Fruit fly (Drosophila melanogaster) whole organism, embryonic: Measurements from ENCODE around the gene CG14340.
A peak's percentile ranks its signal among the peaks of the same experiment; 100 is the strongest.

Source experiments
- Ada2b ChIP-seq: fragments of 200-800 bp; sonication (Bioruptor generic); IDR thresholded peaks from 2 replicates; pipeline ENCODE4 v1.3.6; 2022; ENCODE audit warnings: missing biosample characterization, missing genetic modification characterization
- B-H2 ChIP-seq: fragments of 200-800 bp; sonication (Bioruptor generic); optimal IDR thresholded peaks from 2 replicates; lab custom pipeline; 2018; ENCODE audit warnings: missing biosample characterization, mild to moderate bottlenecking, missing genetic modification characterization
- Bgb ChIP-seq: fragments of 200-800 bp; sonication (Bioruptor generic); IDR thresholded peaks from 2 replicates; pipeline ENCODE4 v1.3.6; 2022; ENCODE audit warnings: missing biosample characterization, missing genetic modification characterization; ENCODE audit not compliant: partially characterized antibody
- CG10366 ChIP-seq: fragments of 200-800 bp; sonication (Bioruptor generic); IDR thresholded peaks from 2 replicates; pipeline ENCODE4 v1.3.6; 2022; ENCODE audit warnings: missing biosample characterization, missing genetic modification characterization
- CG11456 ChIP-seq: fragments of 200-800 bp; sonication (Bioruptor generic); IDR thresholded peaks from 3 replicates; pipeline ENCODE4 v1.3.6; 2022; ENCODE audit warnings: missing biosample characterization, missing genetic modification characterization
- CG12071 ChIP-seq: fragments of 200-800 bp; sonication (Bioruptor generic); optimal IDR thresholded peaks from 3 replicates; lab custom pipeline; 2018; ENCODE audit warnings: missing biosample characterization, mild to moderate bottlenecking, missing genetic modification characterization
- CG13624 ChIP-seq: fragments of 200-800 bp; sonication (Bioruptor generic); optimal IDR thresholded peaks from 2 replicates; lab custom pipeline; 2016; ENCODE audit warnings: missing biosample characterization, missing genetic modification characterization
- CG14710 ChIP-seq: fragments of 200-800 bp; sonication (Bioruptor generic); optimal IDR thresholded peaks from 3 replicates; lab custom pipeline; 2019; ENCODE audit warnings: missing biosample characterization, mild to moderate bottlenecking, missing genetic modification characterization, moderate library complexity
- CG17612 ChIP-seq: fragments of 200-800 bp; sonication (Bioruptor generic); IDR thresholded peaks from 2 replicates; pipeline ENCODE4 v1.3.6; 2022; ENCODE audit warnings: missing biosample characterization, missing genetic modification characterization
- CG18011 ChIP-seq: fragments of 200-800 bp; sonication (Bioruptor generic); optimal IDR thresholded peaks from 2 replicates; lab custom pipeline; 2017; ENCODE audit warnings: missing biosample characterization, missing genetic modification characterization, mild to moderate bottlenecking, moderate library complexity, missing genotype
- CG2199 ChIP-seq: fragments of 200-800 bp; sonication (Bioruptor generic); IDR thresholded peaks from 3 replicates; pipeline ENCODE4 v1.3.6; 2022; ENCODE audit warnings: missing biosample characterization, missing genetic modification characterization
- CG31224 ChIP-seq: fragments of 200-800 bp; sonication (Bioruptor generic); IDR thresholded peaks from 2 replicates; pipeline ENCODE4 v1.3.6; 2022; ENCODE audit warnings: missing biosample characterization, missing genetic modification characterization
- CG32532 ChIP-seq: fragments of 200-800 bp; sonication (Bioruptor generic); IDR thresholded peaks from 2 replicates; pipeline ENCODE4 v1.3.6; 2022; ENCODE audit warnings: missing biosample characterization, missing genetic modification characterization
- CG4707 ChIP-seq: fragments of 200-800 bp; sonication (Bioruptor generic); optimal IDR thresholded peaks from 2 replicates; lab custom pipeline; 2018; ENCODE audit warnings: missing biosample characterization, mild to moderate bottlenecking, missing genetic modification characterization, moderate library complexity
- CG5245 ChIP-seq: fragments of 200-800 bp; sonication (Bioruptor generic); optimal IDR thresholded peaks from 3 replicates; lab custom pipeline; 2016; ENCODE audit warnings: missing biosample characterization, missing genetic modification characterization
- CG7839 ChIP-seq: fragments of 200-800 bp; sonication (Bioruptor generic); optimal IDR thresholded peaks from 3 replicates; lab custom pipeline; 2018; ENCODE audit warnings: missing biosample characterization, mild to moderate bottlenecking, missing genetic modification characterization, moderate library complexity
- CG9215 ChIP-seq: fragments of 200-800 bp; sonication (Bioruptor generic); IDR thresholded peaks from 2 replicates; pipeline ENCODE4 v1.3.6; 2022; ENCODE audit warnings: missing biosample characterization, missing genetic modification characterization
- CG9437 ChIP-seq: fragments of 200-800 bp; sonication (Bioruptor generic); optimal IDR thresholded peaks from 2 replicates; lab custom pipeline; 2018; ENCODE audit warnings: missing biosample characterization, mild to moderate bottlenecking, missing genetic modification characterization
- CG9727 ChIP-seq: fragments of 200-800 bp; sonication (Bioruptor generic); optimal IDR thresholded peaks from 3 replicates; lab custom pipeline; 2017; ENCODE audit warnings: missing biosample characterization, mild to moderate bottlenecking, missing genetic modification characterization
- Dfd ChIP-seq, 2 experiments: fragments of >200 bp; optimal IDR thresholded peaks; 2 replicates each; lab custom pipeline; 2017; ENCODE audit warnings: missing biosample characterization in 2 of 2, missing genetic modification characterization in 2 of 2
- Elba2 ChIP-seq: fragments of 200-800 bp; sonication (Bioruptor generic); optimal IDR thresholded peaks from 3 replicates; lab custom pipeline; 2016; ENCODE audit warnings: missing biosample characterization, missing genetic modification characterization
- Ets65A ChIP-seq: fragments of 200-800 bp; sonication (Bioruptor generic); peaks from one replicate; lab custom pipeline; 2016; ENCODE audit warnings: missing biosample characterization, missing genetic modification characterization
- Ets97D ChIP-seq: fragments of 200-800 bp; sonication (Bioruptor generic); optimal IDR thresholded peaks from 3 replicates; lab custom pipeline; 2016; ENCODE audit warnings: missing biosample characterization, missing genetic modification characterization
- Hsf ChIP-seq: fragments of 200-800 bp; sonication (Bioruptor generic); optimal IDR thresholded peaks from 3 replicates; lab custom pipeline; 2016; ENCODE audit warnings: missing biosample characterization, missing genetic modification characterization
- Mrtf ChIP-seq: fragments of 200-800 bp; sonication (Bioruptor generic); IDR thresholded peaks from 3 replicates; pipeline ENCODE4 v1.3.6; 2022; ENCODE audit warnings: missing biosample characterization, missing genetic modification characterization
- Myb ChIP-seq: fragments of 200-800 bp; sonication (Bioruptor generic); optimal IDR thresholded peaks from 2 replicates; lab custom pipeline; 2016; ENCODE audit warnings: missing biosample characterization, missing genetic modification characterization
- Neu2 ChIP-seq: fragments of 200-800 bp; sonication (Bioruptor generic); optimal IDR thresholded peaks from 3 replicates; lab custom pipeline; 2016; ENCODE audit warnings: missing biosample characterization, missing genetic modification characterization, borderline replicate concordance
- Oli ChIP-seq: fragments of 200-800 bp; sonication (Bioruptor generic); optimal IDR thresholded peaks from 2 replicates; lab custom pipeline; 2018; ENCODE audit warnings: missing biosample characterization, mild to moderate bottlenecking, missing genetic modification characterization, moderate library complexity
- Six4 ChIP-seq: fragments of 200-800 bp; sonication (Bioruptor generic); optimal IDR thresholded peaks from 2 replicates; lab custom pipeline; 2016; ENCODE audit warnings: missing biosample characterization, missing genetic modification characterization
- Xbp1 ChIP-seq: fragments of 200-800 bp; sonication (Bioruptor generic); optimal IDR thresholded peaks from 3 replicates; lab custom pipeline; 2016; ENCODE audit warnings: missing biosample characterization, mild to moderate bottlenecking, missing genetic modification characterization
- Xrp1 ChIP-seq: fragments of 200-800 bp; sonication (Bioruptor generic); IDR thresholded peaks from 2 replicates; pipeline ENCODE4 v1.3.6; 2022; ENCODE audit warnings: missing biosample characterization, missing genetic modification characterization
- YL-1 ChIP-seq: fragments of 200-800 bp; sonication (Bioruptor generic); optimal IDR thresholded peaks from 3 replicates; lab custom pipeline; 2017; ENCODE audit warnings: missing biosample characterization, mild to moderate bottlenecking, missing genetic modification characterization
- ab ChIP-seq: fragments of 200-800 bp; sonication (Bioruptor generic); optimal IDR thresholded peaks from 2 replicates; lab custom pipeline; 2016; ENCODE audit warnings: missing biosample characterization, missing genetic modification characterization
- abd-A ChIP-seq: fragments of 200-800 bp; sonication (Bioruptor generic); optimal IDR thresholded peaks from 3 replicates; lab custom pipeline; 2019; ENCODE audit warnings: missing biosample characterization, mild to moderate bottlenecking, missing genetic modification characterization, moderate library complexity
- ap ChIP-seq: fragments of 200-800 bp; sonication (Bioruptor generic); IDR thresholded peaks from 2 replicates; pipeline ENCODE4 v1.3.6; 2022; ENCODE audit warnings: missing biosample characterization, missing genetic modification characterization
- da ChIP-seq: fragments of 200-800 bp; sonication (Bioruptor generic); optimal IDR thresholded peaks from 2 replicates; lab custom pipeline; 2016; ENCODE audit warnings: missing biosample characterization, missing genetic modification characterization
- eyg ChIP-seq: fragments of 200-800 bp; sonication (Bioruptor generic); optimal IDR thresholded peaks from 3 replicates; lab custom pipeline; 2016; ENCODE audit warnings: missing biosample characterization, missing genetic modification characterization
- gce ChIP-seq: fragments of 200-800 bp; sonication (Bioruptor generic); IDR thresholded peaks from 3 replicates; pipeline ENCODE4 v1.3.6; 2022; ENCODE audit warnings: missing biosample characterization, missing genetic modification characterization
- grau ChIP-seq: fragments of 200-800 bp; optimal IDR thresholded peaks from 3 replicates; lab custom pipeline; 2019; ENCODE audit warnings: missing biosample characterization, mild to moderate bottlenecking, missing genetic modification characterization, moderate library complexity
- gsb ChIP-seq: fragments of 200-800 bp; sonication (Bioruptor generic); IDR thresholded peaks from 2 replicates; pipeline ENCODE4 v1.3.6; 2022; ENCODE audit warnings: missing biosample characterization, missing genetic modification characterization
- gsb-n ChIP-seq: fragments of 200-800 bp; sonication (Bioruptor generic); optimal IDR thresholded peaks from 3 replicates; lab custom pipeline; 2018; ENCODE audit warnings: missing biosample characterization, mild to moderate bottlenecking, missing genetic modification characterization
- kni ChIP-seq: fragments of 200-800 bp; sonication (Bioruptor generic); optimal IDR thresholded peaks from 3 replicates; lab custom pipeline; 2017; ENCODE audit warnings: mild to moderate bottlenecking, missing biosample characterization, missing genetic modification reagents, missing genetic modification characterization
- luna ChIP-seq: fragments of 200-800 bp; sonication (Bioruptor generic); optimal IDR thresholded peaks from 2 replicates; lab custom pipeline; 2016; ENCODE audit warnings: missing biosample characterization, missing genetic modification characterization
- mld ChIP-seq: fragments of 200-800 bp; sonication (Bioruptor generic); IDR thresholded peaks from 3 replicates; pipeline ENCODE4 v1.3.6; 2022; ENCODE audit warnings: missing biosample characterization, missing genetic modification characterization; ENCODE audit not compliant: partially characterized antibody
- org-1 ChIP-seq: fragments of 200-800 bp; sonication (Bioruptor generic); optimal IDR thresholded peaks from 2 replicates; lab custom pipeline; 2017; ENCODE audit warnings: missing biosample characterization, missing genetic modification characterization
- p53 ChIP-seq: fragments of 200-800 bp; sonication (Bioruptor generic); optimal IDR thresholded peaks from 2 replicates; lab custom pipeline; 2016; ENCODE audit warnings: missing biosample characterization, missing genetic modification characterization
- pnt ChIP-seq: fragments of 200-800 bp; sonication (Bioruptor generic); optimal IDR thresholded peaks from 3 replicates; lab custom pipeline; 2016; ENCODE audit warnings: missing biosample characterization, missing genetic modification characterization
- row ChIP-seq: fragments of 200-800 bp; sonication (Bioruptor generic); IDR thresholded peaks from 3 replicates; pipeline ENCODE4 v1.3.6; 2022; ENCODE audit warnings: missing biosample characterization, missing genetic modification characterization
- schlank ChIP-seq: fragments of 200-800 bp; sonication (Bioruptor generic); optimal IDR thresholded peaks from 2 replicates; lab custom pipeline; 2018; ENCODE audit warnings: missing biosample characterization, mild to moderate bottlenecking, missing genetic modification characterization
- sima ChIP-seq: fragments of 200-800 bp; sonication (Bioruptor generic); optimal IDR thresholded peaks from 2 replicates; lab custom pipeline; 2016; ENCODE audit warnings: missing biosample characterization, missing genetic modification characterization
- tap ChIP-seq: fragments of 200-800 bp; optimal IDR thresholded peaks from 3 replicates; lab custom pipeline; 2019; ENCODE audit warnings: missing biosample characterization, mild to moderate bottlenecking, missing genetic modification characterization, moderate library complexity
- twi ChIP-seq: fragments of 200-800 bp; optimal IDR thresholded peaks from 2 replicates; lab custom pipeline; 2019; ENCODE audit warnings: missing biosample characterization, mild to moderate bottlenecking, missing genetic modification characterization, moderate library complexity

CG14340 gene

dm6 chr2L:1123078-1123818, 10.5 kb downstream of the CG14340 start (continued):
- TF ChIP-seq sima (GFP tag; lab: Kevin White, UChicago) (no peak), Myb (GFP tag; lab: Kevin White, UChicago) (no peak), luna (GFP tag; lab: Kevin White, UChicago) (no peak), Bgb (GFP tag; lab: Robert Waterston, UW) (no peak), Ets97D (GFP tag; lab: Kevin White, UChicago) (no peak), CG9437 (GFP tag; lab: Kevin White, UChicago) (no peak), row (GFP tag; lab: Robert Waterston, UW) (no peak), CG17612 (no peak), CG11456 (GFP tag; lab: Robert Waterston, UW) (no peak), CG13624 (no peak), Xrp1 (GFP tag; lab: Robert Waterston, UW) (peak; percentile 81), Oli (tag; lab: Kevin White, UChicago) (no peak), CG10366 (GFP tag; lab: Robert Waterston, UW) (no peak), B-H2 (GFP tag; lab: Kevin White, UChicago) (no peak), gce (no peak), twi (tag; lab: Kevin White, UChicago) (no peak), Ada2b (GFP tag; lab: Robert Waterston, UW) (no peak), pnt (GFP tag; lab: Kevin White, UChicago) (no peak), tap (tag; lab: Kevin White, UChicago) (peak; percentile 47), kni (GFP tag; lab: Kevin White, UChicago) (peak; percentile 48), Mrtf (GFP tag; lab: Robert Waterston, UW) (no peak), CG5245 (GFP tag; lab: Kevin White, UChicago) (peak; percentile 21), ab (no peak), da (GFP tag; lab: Kevin White, UChicago) (no peak), p53 (GFP tag; lab: Kevin White, UChicago) (no peak), CG9727 (GFP tag; lab: Kevin White, UChicago) (peak; percentile 74), CG32532 (GFP tag; lab: Robert Waterston, UW) (no peak), Six4 (GFP tag; lab: Kevin White, UChicago) (no peak), org-1 (peak; percentile 55), CG9215 (GFP tag; lab: Robert Waterston, UW) (no peak), CG4707 (GFP tag; lab: Kevin White, UChicago) (peak; percentile 55), YL-1 (GFP tag; lab: Kevin White, UChicago) (peak; percentile 5), Hsf (GFP tag; lab: Kevin White, UChicago) (no peak), mld (GFP tag; lab: Robert Waterston, UW) (no peak), CG2199 (no peak), Neu2 (GFP tag; lab: Kevin White, UChicago) (no peak), Ets65A (GFP tag; lab: Kevin White, UChicago) (no peak), Xbp1 (GFP tag; lab: Kevin White, UChicago) (no peak), CG31224 (no peak), Dfd (GFP tag; optimal IDR thresholded peaks at IDR 0.05; lab: Kevin White, UChicago) (no peak), CG14710 (tag; lab: Kevin White, UChicago) (peak; percentile 72), schlank (tag; lab: Kevin White, UChicago) (no peak), gsb-n (peak; percentile 82), CG12071 (GFP tag; lab: Kevin White, UChicago) (no peak), CG18011 (GFP tag; lab: Kevin White, UChicago) (no peak), abd-A (tag; lab: Kevin White, UChicago) (peak; percentile 22), CG7839 (tag; lab: Kevin White, UChicago) (peak; percentile 37), eyg (no peak), ap (GFP tag; lab: Robert Waterston, UW) (no peak), gsb (GFP tag; lab: Robert Waterston, UW) (no peak), Elba2 (GFP tag; lab: Kevin White, UChicago) (no peak), grau (tag; lab: Kevin White, UChicago) (peak; percentile 28)
